Fruit fly (Drosophila melanogaster) whole organism, embryonic: ENCODE data around the gene cort.

Experiments
- B-H1 ChIP-seq: fragments of 200-800 bp; sonication (Bioruptor generic); IDR thresholded peaks from 3 replicates; pipeline ENCODE4 v1.3.6; 2022; ENCODE audit warnings: missing biosample characterization, missing genetic modification characterization
- CG10267 ChIP-seq: fragments of 200-800 bp; sonication (Bioruptor generic); optimal IDR thresholded peaks from 2 replicates; lab custom pipeline; 2018; ENCODE audit warnings: missing biosample characterization, mild to moderate bottlenecking, missing genetic modification characterization, moderate library complexity
- CG11247 ChIP-seq: fragments of 200-800 bp; sonication (Bioruptor generic); IDR thresholded peaks from 2 replicates; pipeline ENCODE4 v1.3.6; 2022; ENCODE audit warnings: missing biosample characterization, missing genetic modification characterization
- CG12236 ChIP-seq: fragments of 200-800 bp; sonication (Bioruptor generic); optimal IDR thresholded peaks from 2 replicates; lab custom pipeline; 2016; ENCODE audit warnings: missing biosample characterization, missing genetic modification characterization
- CG13287 ChIP-seq: fragments of 200-800 bp; sonication (Bioruptor generic); IDR thresholded peaks from 2 replicates; pipeline ENCODE4 v1.3.6; 2022; ENCODE audit warnings: missing biosample characterization, missing genetic modification characterization; ENCODE audit not compliant: partially characterized antibody
- CG17385 ChIP-seq: fragments of 200-800 bp; sonication (Bioruptor generic); optimal IDR thresholded peaks from 3 replicates; lab custom pipeline; 2018; ENCODE audit warnings: missing biosample characterization, mild to moderate bottlenecking, missing genetic modification characterization
- CG17802 ChIP-seq: fragments of 200-800 bp; sonication (Bioruptor generic); optimal IDR thresholded peaks from 2 replicates; lab custom pipeline; 2018; ENCODE audit warnings: missing biosample characterization, mild to moderate bottlenecking, missing genetic modification characterization, moderate library complexity
- CG18262 ChIP-seq: fragments of 200-800 bp; optimal IDR thresholded peaks from 3 replicates; lab custom pipeline; 2019; ENCODE audit warnings: missing biosample characterization, mild to moderate bottlenecking, missing genetic modification characterization, moderate library complexity
- CG18476 ChIP-seq: fragments of 200-800 bp; sonication (Bioruptor generic); optimal IDR thresholded peaks from 2 replicates; lab custom pipeline; 2016; ENCODE audit warnings: missing biosample characterization, mild to moderate bottlenecking, missing genetic modification characterization
- CG31365 ChIP-seq: fragments of 200-800 bp; sonication (Bioruptor generic); optimal IDR thresholded peaks from 2 replicates; lab custom pipeline; 2018; ENCODE audit warnings: missing biosample characterization, mild to moderate bottlenecking, missing genetic modification characterization
- CG3281 ChIP-seq: fragments of 200-800 bp; sonication (Bioruptor generic); optimal IDR thresholded peaks from 3 replicates; lab custom pipeline; 2017; ENCODE audit warnings: missing biosample characterization, mild to moderate bottlenecking, missing genetic modification characterization
- CG33557 ChIP-seq: fragments of 200-800 bp; sonication (Bioruptor generic); optimal IDR thresholded peaks from 2 replicates; lab custom pipeline; 2019; ENCODE audit warnings: missing biosample characterization, mild to moderate bottlenecking, missing genetic modification characterization, moderate library complexity
- CG3407 ChIP-seq: fragments of 200-800 bp; sonication (Bioruptor generic); optimal IDR thresholded peaks from 2 replicates; lab custom pipeline; 2018; ENCODE audit warnings: missing biosample characterization, mild to moderate bottlenecking, missing genetic modification characterization
- CG43689 ChIP-seq: fragments of 200-800 bp; sonication (Bioruptor generic); IDR thresholded peaks from 2 replicates; pipeline ENCODE4 v1.3.6; 2022; ENCODE audit warnings: missing biosample characterization, missing genetic modification characterization
- CG6765 ChIP-seq: fragments of 200-800 bp; sonication (Bioruptor generic); optimal IDR thresholded peaks from 3 replicates; lab custom pipeline; 2017; ENCODE audit warnings: missing biosample characterization, mild to moderate bottlenecking, missing genetic modification characterization
- CG7786 ChIP-seq: fragments of 200-800 bp; sonication (Bioruptor generic); optimal IDR thresholded peaks from 2 replicates; lab custom pipeline; 2016; ENCODE audit warnings: missing biosample characterization, missing genetic modification characterization
- CG7987 ChIP-seq: fragments of 200-800 bp; sonication (Bioruptor generic); optimal IDR thresholded peaks from 2 replicates; lab custom pipeline; 2018; ENCODE audit warnings: missing biosample characterization, mild to moderate bottlenecking, missing genetic modification characterization, moderate library complexity
- CG8089 ChIP-seq: fragments of 200-800 bp; sonication (Bioruptor generic); optimal IDR thresholded peaks from 3 replicates; lab custom pipeline; 2016; ENCODE audit warnings: missing biosample characterization, missing genetic modification characterization
- CG8290 ChIP-seq, 3 experiments: fragments of 200-800 bp; sonication (Bioruptor generic); optimal IDR thresholded peaks; 2 replicates each; lab custom pipeline; 2016 to 2019; ENCODE audit warnings: missing biosample characterization in 3 of 3, missing genetic modification characterization in 3 of 3, mild to moderate bottlenecking in 2 of 3, moderate library complexity in 1 of 3
- CG8359 ChIP-seq: fragments of 200-800 bp; sonication (Bioruptor generic); optimal IDR thresholded peaks from 2 replicates; lab custom pipeline; 2017; ENCODE audit warnings: missing biosample characterization, mild to moderate bottlenecking, missing genetic modification characterization, borderline replicate concordance
- CG8388 ChIP-seq: fragments of 200-800 bp; sonication (Bioruptor generic); optimal IDR thresholded peaks from 2 replicates; lab custom pipeline; 2019; ENCODE audit warnings: missing biosample characterization, mild to moderate bottlenecking, missing genetic modification characterization, moderate library complexity
- CG8478 ChIP-seq: fragments of >200 bp; optimal IDR thresholded peaks from 2 replicates; lab custom pipeline; 2018
- CG9817 ChIP-seq: fragments of 200-800 bp; sonication (Bioruptor generic); optimal IDR thresholded peaks from 2 replicates; lab custom pipeline; 2018; ENCODE audit warnings: missing biosample characterization, mild to moderate bottlenecking, missing genetic modification characterization, moderate library complexity
- Dek ChIP-seq: fragments of 200-800 bp; sonication (Bioruptor generic); optimal IDR thresholded peaks from 3 replicates; lab custom pipeline; 2019; ENCODE audit warnings: missing biosample characterization, mild to moderate bottlenecking, missing genetic modification characterization, moderate library complexity
- HLH3B ChIP-seq: fragments of 200-800 bp; sonication (Bioruptor generic); IDR thresholded peaks from 2 replicates; pipeline ENCODE4 v1.3.6; 2022; ENCODE audit warnings: missing biosample characterization, missing genetic modification characterization
- HmgZ ChIP-seq: fragments of 200-800 bp; sonication (Bioruptor generic); optimal IDR thresholded peaks from 2 replicates; lab custom pipeline; 2018; ENCODE audit warnings: missing biosample characterization, mild to moderate bottlenecking, missing genetic modification characterization
- Hr78 ChIP-seq, 2 experiments: fragments of 200-800 bp in 1 of 2; fragments of >200 bp in 1 of 2; sonication (Bioruptor generic) in 1 of 2; optimal IDR thresholded peaks; 2 replicates each; lab custom pipeline; 2017 to 2019; ENCODE audit warnings: missing biosample characterization in 2 of 2, missing genetic modification characterization in 2 of 2, mild to moderate bottlenecking in 1 of 2, moderate library complexity in 1 of 2
- Lim3 ChIP-seq: fragments of 200-800 bp; sonication (Bioruptor generic); IDR thresholded peaks from 2 replicates; pipeline ENCODE4 v1.3.6; 2022; ENCODE audit warnings: missing biosample characterization, missing genetic modification characterization
- Max ChIP-seq: fragments of 200-800 bp; sonication (Bioruptor generic); optimal IDR thresholded peaks from 2 replicates; lab custom pipeline; 2016; ENCODE audit warnings: missing biosample characterization, mild to moderate bottlenecking, missing genetic modification characterization
- Myb ChIP-seq: fragments of 200-800 bp; sonication (Bioruptor generic); optimal IDR thresholded peaks from 2 replicates; lab custom pipeline; 2016; ENCODE audit warnings: missing biosample characterization, missing genetic modification characterization
- NfI ChIP-seq: fragments of 200-800 bp; sonication (Bioruptor generic); optimal IDR thresholded peaks from 3 replicates; lab custom pipeline; 2018; ENCODE audit warnings: missing biosample characterization, mild to moderate bottlenecking, missing genetic modification characterization, moderate library complexity
- Opbp ChIP-seq: fragments of 200-800 bp; sonication (Bioruptor generic); IDR thresholded peaks from 3 replicates; pipeline ENCODE4 v1.3.6; 2022; ENCODE audit warnings: missing biosample characterization, missing genetic modification characterization; ENCODE audit not compliant: partially characterized antibody
- Sin3A ChIP-seq: fragments of >200 bp; optimal IDR thresholded peaks from 2 replicates; lab custom pipeline; 2018
- Spps ChIP-seq: fragments of 200-800 bp; sonication (Bioruptor generic); optimal IDR thresholded peaks from 2 replicates; lab custom pipeline; 2018; ENCODE audit warnings: missing biosample characterization, mild to moderate bottlenecking, missing genetic modification characterization
- TFAM ChIP-seq: fragments of 200-800 bp; sonication (Bioruptor generic); optimal IDR thresholded peaks from 2 replicates; lab custom pipeline; 2017; ENCODE audit warnings: missing biosample characterization, missing genetic modification characterization, inconsistent platforms
- Taf1 ChIP-seq: fragments of 200-800 bp; sonication (Bioruptor generic); IDR thresholded peaks from 2 replicates; pipeline ENCODE4 v1.3.6; 2022; ENCODE audit warnings: missing biosample characterization, missing genetic modification characterization
- YL-1 ChIP-seq: fragments of 200-800 bp; sonication (Bioruptor generic); optimal IDR thresholded peaks from 3 replicates; lab custom pipeline; 2017; ENCODE audit warnings: missing biosample characterization, mild to moderate bottlenecking, missing genetic modification characterization
- aop ChIP-seq: fragments of 200-800 bp; sonication (Bioruptor generic); IDR thresholded peaks from 2 replicates; pipeline ENCODE4 v1.3.6; 2022; ENCODE audit warnings: missing biosample characterization, missing genetic modification characterization
- ash1 ChIP-seq: fragments of 200-800 bp; sonication (Bioruptor generic); optimal IDR thresholded peaks from 2 replicates; lab custom pipeline; 2018; ENCODE audit warnings: missing biosample characterization, mild to moderate bottlenecking, missing genetic modification characterization
- crc ChIP-seq: fragments of 200-800 bp; sonication (Bioruptor generic); optimal IDR thresholded peaks from 2 replicates; lab custom pipeline; 2016; ENCODE audit warnings: missing biosample characterization, missing genetic modification characterization
- cwo ChIP-seq: fragments of 200-800 bp; sonication (Bioruptor generic); optimal IDR thresholded peaks from 3 replicates; lab custom pipeline; 2017; ENCODE audit warnings: missing biosample characterization, missing genetic modification characterization, mild to moderate bottlenecking, moderate library complexity, missing genetic modification reagents
- da ChIP-seq: fragments of 200-800 bp; sonication (Bioruptor generic); optimal IDR thresholded peaks from 2 replicates; lab custom pipeline; 2016; ENCODE audit warnings: missing biosample characterization, missing genetic modification characterization
- ind ChIP-seq: fragments of 200-800 bp; sonication (Bioruptor generic); optimal IDR thresholded peaks from 3 replicates; lab custom pipeline; 2016; ENCODE audit warnings: missing biosample characterization, missing genetic modification characterization
- otp ChIP-seq: fragments of 200-800 bp; sonication (Bioruptor generic); IDR thresholded peaks from 3 replicates; pipeline ENCODE4, ENCODE4 v1.3.6; 2022; ENCODE audit warnings: missing biosample characterization, missing genetic modification characterization
- run ChIP-seq: fragments of 200-800 bp; sonication (Bioruptor generic); optimal IDR thresholded peaks from 3 replicates; lab custom pipeline; 2018; ENCODE audit warnings: missing biosample characterization, mild to moderate bottlenecking, missing genetic modification characterization
- tgo ChIP-seq: fragments of 200-800 bp; sonication (Bioruptor generic); IDR thresholded peaks from 3 replicates; pipeline ENCODE4 v1.3.6; 2022; ENCODE audit warnings: missing biosample characterization, missing genetic modification characterization
- toy ChIP-seq: fragments of 200-800 bp; sonication (Bioruptor generic); IDR thresholded peaks from 2 replicates; pipeline ENCODE4 v1.3.6; 2022; ENCODE audit warnings: missing biosample characterization, missing genetic modification characterization
- trem ChIP-seq: fragments of 200-800 bp; optimal IDR thresholded peaks from 3 replicates; lab custom pipeline; 2019; ENCODE audit warnings: missing biosample characterization, mild to moderate bottlenecking, missing genetic modification characterization, moderate library complexity
- vvl ChIP-seq: fragments of 200-800 bp; sonication (Bioruptor generic); IDR thresholded peaks from 2 replicates; pipeline ENCODE4 v1.3.6; 2022; ENCODE audit warnings: missing biosample characterization, missing genetic modification characterization
- wdn ChIP-seq: fragments of 200-800 bp; sonication (Bioruptor generic); IDR thresholded peaks from 2 replicates; pipeline ENCODE4 v1.3.6; 2022; ENCODE audit warnings: missing biosample characterization, missing genetic modification characterization

cort gene

dm6 chr2L:6647103-6647711, 29.2 kb downstream of the cort start (continued):
- TF ChIP-seq CG8290 (GFP tag; optimal IDR thresholded peaks at IDR 0.05; lab: Kevin White, UChicago) (peak; percentile 97), CG8290 (tag; optimal IDR thresholded peaks at IDR 0.05; lab: Kevin White, UChicago) (peak; percentile 90 to 97), CG8089 (peak; percentile 98), cwo (GFP tag; lab: Kevin White, UChicago) (peak; percentile 96), HmgZ (tag; lab: Kevin White, UChicago) (peak; percentile 99), CG11247 (peak; percentile 92), CG31365 (tag; lab: Kevin White, UChicago) (peak; percentile 91), CG3407 (GFP tag; lab: Kevin White, UChicago) (peak; percentile 97), crc (peak; percentile 98), CG8478 (lab: Kevin White, UChicago) (no peak), run (tag; lab: Kevin White, UChicago) (peak; percentile 98), B-H1 (GFP tag; lab: Robert Waterston, UW) (peak; percentile 97), aop (GFP tag; lab: Robert Waterston, UW) (peak; percentile 86), CG6765 (peak; percentile 97), CG10267 (tag; lab: Kevin White, UChicago) (peak; percentile 96), CG18476 (GFP tag; lab: Kevin White, UChicago) (peak; percentile 98), Lim3 (GFP tag; lab: Robert Waterston, UW) (peak; percentile 91), wdn (peak; percentile 94), CG8388 (GFP tag; lab: Kevin White, UChicago) (peak; percentile 99), vvl (GFP tag; lab: Robert Waterston, UW) (peak; percentile 99), CG13287 (peak; percentile 61), CG17385 (GFP tag; lab: Kevin White, UChicago) (peak; percentile 96), ind (GFP tag; lab: Kevin White, UChicago) (peak; percentile 98), CG12236 (peak; percentile 98), YL-1 (peak; percentile 96), CG18262 (tag; lab: Kevin White, UChicago) (peak; percentile 99), CG3281 (GFP tag; lab: Kevin White, UChicago) (peak; percentile 97), tgo (GFP tag; lab: Robert Waterston, UW) (peak; percentile 98), CG17802 (peak; percentile 88), CG33557 (GFP tag; lab: Kevin White, UChicago) (peak; percentile 96), Dek (tag; lab: Kevin White, UChicago) (peak; percentile 96), CG8359 (GFP tag; lab: Kevin White, UChicago) (peak; percentile 95), NfI (peak; percentile 98), Spps (peak; percentile 97), Taf1 (GFP tag; lab: Robert Waterston, UW) (peak; percentile 88), CG43689 (GFP tag; lab: Robert Waterston, UW) (peak; percentile 93), da (GFP tag; lab: Kevin White, UChicago) (peak; percentile 97), Hr78 (GFP tag; optimal IDR thresholded peaks at IDR 0.05; lab: Kevin White, UChicago) (peak in 1 of 2 experiments; percentile 95), HLH3B (GFP tag; lab: Robert Waterston, UW) (peak; percentile 98), toy (peak; percentile 88), ash1 (GFP tag; lab: Kevin White, UChicago) (peak; percentile 79), Sin3A (lab: Kevin White, UChicago) (no peak), CG7987 (peak; percentile 96), otp (GFP tag; lab: Robert Waterston, UW) (peak; percentile 98), TFAM (GFP tag; lab: Kevin White, UChicago) (peak; percentile 95), trem (tag; lab: Kevin White, UChicago) (peak; percentile 96), CG9817 (tag; lab: Kevin White, UChicago) (peak; percentile 95), Opbp (GFP tag; lab: Robert Waterston, UW) (peak; percentile 25; the same call in 1 of the 3 replicates), Myb (GFP tag; lab: Kevin White, UChicago) (peak; percentile 90), Max (GFP tag; lab: Kevin White, UChicago) (peak; percentile 97), CG7786 (GFP tag; lab: Kevin White, UChicago) (peak; percentile 98)
